Worm (Caenorhabditis elegans) whole organism, early embryonic: ENCODE results near the gene F47C12.8.

ENCODE experiments used
- B0310.2 ChIP-seq: sonication (generic microtip); optimal IDR thresholded peaks from 2 replicates; lab custom pipeline; 2016; ENCODE audit warnings: mild to moderate bottlenecking, missing genetic modification characterization, missing compliant biosample characterization
- F13C5.2 ChIP-seq: sonication (generic microtip); optimal IDR thresholded peaks from 2 replicates; lab custom pipeline; 2017; ENCODE audit warnings: mild to moderate bottlenecking, missing genetic modification characterization, inconsistent platforms, missing compliant biosample characterization
- aly-1 ChIP-seq: sonication (generic microtip); optimal IDR thresholded peaks from 2 replicates; lab custom pipeline; 2016; ENCODE audit warnings: missing genetic modification characterization, missing compliant biosample characterization
- ama-1 ChIP-seq: fragments of 150-350 bp; optimal IDR thresholded peaks from 2 replicates; lab custom pipeline; 2014
- ceh-13 ChIP-seq: fragments of 200-800 bp; sonication (Bioruptor generic); optimal IDR thresholded peaks from 2 replicates; lab custom pipeline; 2018; ENCODE audit warnings: mild to moderate bottlenecking, missing genetic modification characterization, missing compliant biosample characterization
- ceh-36 ChIP-seq: sonication (generic microtip); optimal IDR thresholded peaks from 2 replicates; lab custom pipeline; 2016; ENCODE audit warnings: missing genetic modification characterization, inconsistent platforms, missing compliant biosample characterization
- ets-7 ChIP-seq: sonication (generic microtip); optimal IDR thresholded peaks from 2 replicates; lab custom pipeline; 2016; ENCODE audit warnings: missing genotype, missing genetic modification characterization, missing compliant biosample characterization
- flt-1 ChIP-seq: fragments of 200-800 bp; sonication (Bioruptor generic); IDR thresholded peaks from 2 replicates; pipeline ENCODE4 v1.3.6; 2022; ENCODE audit warnings: missing genetic modification characterization, missing compliant biosample characterization
- hmbx-1 ChIP-seq: sonication (generic microtip); optimal IDR thresholded peaks from 2 replicates; lab custom pipeline; 2016; ENCODE audit warnings: mild to moderate bottlenecking, missing genetic modification characterization, missing compliant biosample characterization
- hmg-4 ChIP-seq: fragments of 200-800 bp; sonication (Bioruptor generic); optimal IDR thresholded peaks from 2 replicates; lab custom pipeline; 2018; ENCODE audit warnings: mild to moderate bottlenecking, missing genetic modification characterization, missing compliant biosample characterization
- hnd-1 ChIP-seq: sonication (generic microtip); optimal IDR thresholded peaks from 2 replicates; lab custom pipeline; 2016; ENCODE audit warnings: missing genetic modification characterization, missing compliant biosample characterization
- pes-1 ChIP-seq: fragments of 200-800 bp; sonication (Bioruptor generic); IDR thresholded peaks from 2 replicates; pipeline ENCODE4 v1.3.6; 2022; ENCODE audit warnings: missing genetic modification reagents, missing genetic modification characterization, missing compliant biosample characterization
- scrt-1 ChIP-seq: fragments of 200-800 bp; sonication (Bioruptor generic); IDR thresholded peaks from 2 replicates; pipeline ENCODE4 v1.3.6; 2022; ENCODE audit warnings: missing genetic modification characterization, missing compliant biosample characterization
- sea-1 ChIP-seq: fragments of 200-800 bp; sonication (Bioruptor generic); conservative IDR thresholded peaks from 2 replicates; pipeline ENCODE4 v1.3.6; 2022; ENCODE audit warnings: missing genetic modification characterization, missing compliant biosample characterization
- tbx-11 ChIP-seq: fragments of 200-800 bp; sonication (Bioruptor generic); IDR thresholded peaks from 2 replicates; pipeline ENCODE4 v1.3.6; 2022; ENCODE audit warnings: missing genetic modification characterization, missing compliant biosample characterization
- tbx-37 ChIP-seq: fragments of 200-800 bp; sonication (Bioruptor generic); conservative IDR thresholded peaks from 2 replicates; pipeline ENCODE4 v1.3.6; 2022; ENCODE audit warnings: missing genetic modification reagents, missing genetic modification characterization, missing compliant biosample characterization
- tra-4 ChIP-seq: sonication (generic microtip); optimal IDR thresholded peaks from 2 replicates; lab custom pipeline; 2017; ENCODE audit warnings: missing genetic modification characterization, missing compliant biosample characterization

Gene F47C12.8

ce11 chrIV:3993292-3993691 is 5.1 kb downstream of the F47C12.8 start, which contains the start of gene F47C12.6:
Gene F47C12.6 (minus strand): TSS chrIV:3993392.
- TF ChIP-seq tbx-37 (GFP tag; lab: Robert Waterston, UW): no peak
- TF ChIP-seq hnd-1 (tag; lab: Kevin White, UChicago): no peak
- no peak for TF ChIP-seq ama-1 (lab: Kevin White, UChicago)
- TF ChIP-seq tbx-11: no peak
- TF ChIP-seq F13C5.2 (tag; lab: Kevin White, UChicago): no peak
- no peak for TF ChIP-seq ceh-36 (tag; lab: Kevin White, UChicago)
- TF ChIP-seq sea-1 (GFP tag; lab: Robert Waterston, UW): no peak
- no peak for TF ChIP-seq tra-4 (tag; lab: Kevin White, UChicago)
- TF ChIP-seq hmg-4 (GFP tag; lab: Kevin White, UChicago): no peak
- TF ChIP-seq pes-1 (GFP tag; lab: Robert Waterston, UW): no peak
- TF ChIP-seq B0310.2 (tag; lab: Kevin White, UChicago): no peak
- TF ChIP-seq ceh-13 (GFP tag; lab: Kevin White, UChicago): no peak

- TF ChIP-seq hnd-1 (tag; lab: Kevin White, UChicago) (no peak), B0310.2 (tag; lab: Kevin White, UChicago) (peak; percentile 35)
These were observed 9.7 kb downstream of the F47C12.8 start, which contains the start of gene clec-78 for ce11 chrIV:3988638-3989152. Gene clec-78 (plus strand): TSS chrIV:3989102.

ce11 chrIV:3988132-3988531 is 10.3 kb downstream of the F47C12.8 start:
- TF ChIP-seq pes-1 (GFP tag; lab: Robert Waterston, UW): no peak
- TF ChIP-seq ama-1 (lab: Kevin White, UChicago): no peak
- TF ChIP-seq ceh-13 (GFP tag; lab: Kevin White, UChicago): no peak
- TF ChIP-seq tbx-11: no peak
- TF ChIP-seq F13C5.2 (tag; lab: Kevin White, UChicago): no peak
- TF ChIP-seq ets-7: no peak
- no peak for TF ChIP-seq hnd-1 (tag; lab: Kevin White, UChicago)
- no peak for TF ChIP-seq hmbx-1 (tag; lab: Kevin White, UChicago)
- no peak for TF ChIP-seq sea-1 (GFP tag; lab: Robert Waterston, UW)
- TF ChIP-seq aly-1: no peak
- TF ChIP-seq B0310.2 (tag; lab: Kevin White, UChicago): no peak
- TF ChIP-seq hmg-4 (GFP tag; lab: Kevin White, UChicago): no peak
- no peak for TF ChIP-seq tbx-37 (GFP tag; lab: Robert Waterston, UW)
- no peak for TF ChIP-seq tra-4 (tag; lab: Kevin White, UChicago)
- no peak for TF ChIP-seq scrt-1 (GFP tag; lab: Robert Waterston, UW)
- TF ChIP-seq ceh-36 (tag; lab: Kevin White, UChicago): no peak
- TF ChIP-seq flt-1: no peak

- TF ChIP-seq ets-7: no peak
- no peak for TF ChIP-seq pes-1 (GFP tag; lab: Robert Waterston, UW)
- TF ChIP-seq hmg-4 (GFP tag; lab: Kevin White, UChicago): no peak
- no peak for TF ChIP-seq sea-1 (GFP tag; lab: Robert Waterston, UW)
- TF ChIP-seq tbx-11: no peak
- TF ChIP-seq B0310.2 (tag; lab: Kevin White, UChicago): no peak
These were observed 16.8 kb downstream of the F47C12.8 start, which contains the start of gene srh-223 for ce11 chrIV:3981601-3982000. Gene srh-223 (plus strand): TSS chrIV:3981901.

- TF ChIP-seq tbx-11: no peak
- no peak for TF ChIP-seq hmg-4 (GFP tag; lab: Kevin White, UChicago)
- no peak for TF ChIP-seq ceh-36 (tag; lab: Kevin White, UChicago)
- no peak for TF ChIP-seq sea-1 (GFP tag; lab: Robert Waterston, UW)
- TF ChIP-seq F13C5.2 (tag; lab: Kevin White, UChicago): no peak
- TF ChIP-seq tra-4 (tag; lab: Kevin White, UChicago): no peak
- TF ChIP-seq ama-1 (lab: Kevin White, UChicago): no peak
- TF ChIP-seq B0310.2 (tag; lab: Kevin White, UChicago): no peak
These were observed 18.9 kb downstream of the F47C12.8 start, which contains the start of gene srh-222 for ce11 chrIV:3979525-3979924. Gene srh-222 (plus strand): TSS chrIV:3979825.

- TF ChIP-seq aly-1 (no peak), tra-4 (tag; lab: Kevin White, UChicago) (no peak), ceh-36 (tag; lab: Kevin White, UChicago) (no peak), sea-1 (GFP tag; lab: Robert Waterston, UW) (no peak)
These were observed 20.4 kb downstream of the F47C12.8 start, which contains the start of gene srh-220 for ce11 chrIV:3977965-3978523. Gene srh-220 (minus strand): TSS chrIV:3978015.

ce11 chrIV:3973049-3973448 is 25.4 kb downstream of the F47C12.8 start, which contains the start of gene clec-79:
Gene clec-79 (plus strand): TSS chrIV:3973349.
- TF ChIP-seq tra-4 (tag; lab: Kevin White, UChicago): no peak
- TF ChIP-seq ceh-13 (GFP tag; lab: Kevin White, UChicago): no peak
- no peak for TF ChIP-seq ama-1 (lab: Kevin White, UChicago)
- no peak for TF ChIP-seq ceh-36 (tag; lab: Kevin White, UChicago)
- TF ChIP-seq ets-7: no peak
- no peak for TF ChIP-seq hnd-1 (tag; lab: Kevin White, UChicago)

- TF ChIP-seq B0310.2 (tag; lab: Kevin White, UChicago): no peak
- no peak for TF ChIP-seq hmg-4 (GFP tag; lab: Kevin White, UChicago)
- TF ChIP-seq scrt-1 (GFP tag; lab: Robert Waterston, UW): no peak
- TF ChIP-seq tbx-11: no peak
- TF ChIP-seq tbx-37 (GFP tag; lab: Robert Waterston, UW): no peak
- TF ChIP-seq sea-1 (GFP tag; lab: Robert Waterston, UW): no peak
- no peak for TF ChIP-seq ets-7
- TF ChIP-seq hnd-1 (tag; lab: Kevin White, UChicago): no peak
- TF ChIP-seq ceh-13 (GFP tag; lab: Kevin White, UChicago): no peak
- TF ChIP-seq ceh-36 (tag; lab: Kevin White, UChicago): no peak
- TF ChIP-seq pes-1 (GFP tag; lab: Robert Waterston, UW): no peak
- TF ChIP-seq ama-1 (lab: Kevin White, UChicago): no peak
- TF ChIP-seq aly-1: no peak
- no peak for TF ChIP-seq flt-1
- TF ChIP-seq hmbx-1 (tag; lab: Kevin White, UChicago): no peak
- TF ChIP-seq tra-4 (tag; lab: Kevin White, UChicago): no peak
- TF ChIP-seq F13C5.2 (tag; lab: Kevin White, UChicago): no peak
These were observed 33.4 kb downstream of the F47C12.8 start, which contains the start of gene clec-76 for ce11 chrIV:3965013-3965412. Gene clec-76 (plus strand): TSS chrIV:3965246.
